Fruit fly (Drosophila melanogaster) whole organism, wandering third instar larva: ENCODE results near the gene RpL34a.

Experiments used
- OdsH ChIP-seq: fragments of 200-800 bp; sonication (Bioruptor generic); optimal IDR thresholded peaks from 2 replicates; lab custom pipeline; 2016; ENCODE audit warnings: missing biosample characterization, mild to moderate bottlenecking, missing genetic modification characterization
- Vsx2 ChIP-seq: fragments of 200-300, 225-300 bp; sonication (Bioruptor generic); optimal IDR thresholded peaks from 2 replicates; lab custom pipeline; 2018; ENCODE audit warnings: missing biosample characterization, missing genetic modification characterization; ENCODE audit not compliant: partially characterized antibody
- jim ChIP-seq: fragments of 175-275, 200-325 bp; sonication (Bioruptor generic); optimal IDR thresholded peaks from 2 replicates; lab custom pipeline; 2016; ENCODE audit warnings: missing biosample characterization, mild to moderate bottlenecking, missing genetic modification characterization

- no peak for TF ChIP-seq jim (GFP tag; lab: Kevin White, UChicago)
- no peak for TF ChIP-seq Vsx2 (GFP tag; lab: Kevin White, UChicago)
- no peak for TF ChIP-seq OdsH
These were observed 37.1 kb upstream of the RpL34a start for dm6 chr3R:26096192-26096591.
